Fruit fly (Drosophila melanogaster) S2 (cell line): ENCODE data around the gene CG7290.

Source experiments
- CG8478 ChIP-seq: fragments of >200 bp; optimal IDR thresholded peaks from 2 replicates; lab custom pipeline; 2018
- CTCF ChIP-seq, 2 experiments: fragments of >200 bp; optimal IDR thresholded peaks; 2 replicates each; lab custom pipeline; 2018

DNA sequence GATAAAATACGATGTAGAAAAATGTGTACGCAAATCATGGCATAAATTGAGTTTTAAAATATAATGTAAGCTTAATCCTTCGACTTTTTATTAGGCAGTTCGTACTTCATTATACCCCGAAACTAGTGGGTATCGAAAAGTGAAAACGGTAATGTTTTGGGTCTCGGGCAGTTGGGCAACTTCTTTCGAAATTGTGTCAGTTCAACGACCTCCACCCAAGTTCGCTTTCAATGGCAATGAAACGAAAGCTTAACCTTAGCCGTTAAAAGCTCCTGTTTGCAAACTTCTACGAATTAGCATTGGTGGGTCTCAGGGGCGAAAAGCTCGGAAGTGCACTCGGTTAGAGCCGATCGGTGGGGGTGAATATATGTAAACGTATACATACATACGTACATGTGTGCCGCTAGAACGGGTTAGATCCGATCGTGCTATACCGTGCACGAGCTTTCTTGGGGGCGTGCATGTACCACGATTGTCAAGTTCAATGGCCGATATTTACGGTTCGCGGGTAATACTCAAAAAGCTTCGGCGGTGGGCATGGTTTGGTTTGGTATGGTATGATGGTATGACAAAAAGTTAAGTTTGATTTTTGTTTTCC, 24.4 kb upstream of the CG7290 start:
- TF ChIP-seq CG8478 (lab: Kevin White, UChicago): no peak
- TF ChIP-seq CTCF (optimal IDR thresholded peaks at IDR 0.05; lab: Kevin White, UChicago): no peak
